Worm (Caenorhabditis elegans): Measurements from ENCODE around the gene ptr-4.

ce11 chrX:6065936-6066452 lies at the start of gene ptr-4:
- TF ChIP-seq tab-1 (GFP tag; IDR thresholded peaks at IDR 0.05) (no peak), cog-1 (tag; optimal IDR thresholded peaks at IDR 0.05) (no peak), med-1 (GFP tag; optimal IDR thresholded peaks at IDR 0.05; ENCODE audit: insufficient read depth) (no peak), ztf-29 (GFP tag; IDR thresholded peaks at IDR 0.05) (no peak), klf-2 (GFP tag; conservative IDR thresholded peaks at IDR 0.05) (no peak), T22C8.4 (GFP tag; IDR thresholded peaks at IDR 0.05) (no peak), flt-1 (GFP tag; IDR thresholded peaks at IDR 0.05) (no peak), ref-1 (GFP tag; conservative IDR thresholded peaks at IDR 0.05) (no peak), ztf-23 (GFP tag; IDR thresholded peaks at IDR 0.05) (no peak)

Measured in whole organism, midembryonic.